Fruit fly (Drosophila melanogaster): ENCODE measurements around the gene lcs.
A peak's percentile ranks its signal among the peaks of the same experiment; 100 is the strongest.

The lcs gene

dm6 chrX:21396860-21397459, at the start of gene lcs:
Gene lcs (minus strand): TSS chrX:21397316.
- TF ChIP-seq Abd-B (GFP tag; optimal IDR thresholded peaks at IDR 0.05) (no peak), Dfd (GFP tag; optimal IDR thresholded peaks at IDR 0.05) (peak; percentile 99)

DNA sequence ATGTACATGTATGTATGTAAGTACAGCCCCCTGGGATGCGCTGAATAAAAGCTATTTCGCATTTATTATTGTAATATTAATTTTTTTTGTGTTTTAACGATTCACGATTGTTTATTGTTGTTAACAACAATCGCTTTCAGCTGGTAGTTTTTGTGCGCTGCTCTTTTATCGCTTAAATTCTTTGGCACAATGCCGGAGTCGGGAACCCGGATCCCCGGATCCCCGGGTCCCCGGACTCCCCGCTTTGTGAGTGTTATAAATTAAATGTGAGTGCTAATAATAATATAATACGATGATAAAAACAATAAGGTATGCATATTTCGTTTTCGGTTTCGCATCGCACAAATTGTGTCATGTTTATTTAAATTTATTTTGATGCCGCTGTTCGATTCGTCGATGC, 43.6 kb upstream of the lcs start:
- TF ChIP-seq psq (GFP tag; optimal IDR thresholded peaks at IDR 0.05) (no peak), Dfd (GFP tag; optimal IDR thresholded peaks at IDR 0.05) (peak; percentile 96)

DNA sequence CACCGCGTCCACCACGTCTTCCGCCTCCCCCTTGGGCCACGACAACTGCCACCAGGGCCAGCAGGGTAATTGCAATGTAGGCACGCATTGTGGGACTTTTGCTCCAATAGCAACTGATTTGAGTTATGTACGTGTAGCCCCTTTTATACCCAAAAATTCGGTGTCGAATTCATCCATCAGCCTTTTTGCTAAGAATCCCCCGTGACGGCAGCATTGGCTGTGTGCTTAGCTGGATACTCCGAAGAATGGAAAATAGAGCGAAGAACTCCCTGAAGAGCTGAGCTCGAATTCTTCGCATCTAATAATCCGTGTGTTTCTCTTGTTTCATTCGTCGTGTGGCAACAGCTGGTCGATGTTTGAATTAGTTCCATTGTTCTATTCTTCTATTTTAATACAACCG, 32.0 kb upstream of the lcs start, which contains the start of gene CG10918:
TSS of gene CG10918 (minus strand) at position 101 of the 400 bp plus-strand sequence.
- TF ChIP-seq sv (GFP tag; optimal IDR thresholded peaks at IDR 0.05) (no peak), CrebA (GFP tag; optimal IDR thresholded peaks at IDR 0.05; ENCODE audit: borderline replicate concordance) (no peak), dl (GFP tag; optimal IDR thresholded peaks at IDR 0.05; ENCODE audit: insufficient read depth in 1 of 2, partially characterized antibody in 2 of 2) (no peak)

DNA sequence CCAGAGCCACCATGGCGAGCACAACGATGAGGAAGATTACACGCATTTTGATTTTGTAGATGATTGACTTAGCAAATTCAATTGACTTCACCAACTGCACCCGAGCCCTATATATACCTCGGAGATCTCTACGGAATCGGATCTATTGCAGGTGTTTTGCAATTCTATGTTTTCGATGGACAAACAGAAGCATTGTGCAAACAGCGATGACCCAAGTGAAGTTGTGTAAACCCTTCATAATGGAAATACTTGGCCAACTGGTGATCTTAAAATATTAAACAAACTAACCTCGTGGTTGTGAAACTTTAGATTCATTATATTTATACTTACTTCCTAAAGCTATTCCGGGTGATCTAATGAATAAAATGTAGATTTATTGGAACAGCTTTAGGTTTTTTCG, 5.6 kb upstream of the lcs start, which contains the start of gene whe:
TSS of gene whe (minus strand) at position 101 of the 400 bp plus-strand sequence.
- no peak for TF ChIP-seq psq (GFP tag; optimal IDR thresholded peaks at IDR 0.05)
- TF ChIP-seq GATAd (GFP tag; optimal IDR thresholded peaks at IDR 0.05): no peak
- no peak for TF ChIP-seq usp (GFP tag; optimal IDR thresholded peaks at IDR 0.05)
- TF ChIP-seq N (GFP tag; optimal IDR thresholded peaks at IDR 0.05): no peak
- TF ChIP-seq Mio (GFP tag; optimal IDR thresholded peaks at IDR 0.05): no peak
- no peak for TF ChIP-seq woc (GFP tag; optimal IDR thresholded peaks at IDR 0.05)
- TF ChIP-seq foxo (GFP tag; optimal IDR thresholded peaks at IDR 0.05): no peak

dm6 chrX:21388734-21389133, 8.4 kb downstream of the lcs start, which contains the start of gene mst:
Gene mst (plus strand): TSS chrX:21388977.
- TF ChIP-seq CG9705 (GFP tag; optimal IDR thresholded peaks at IDR 0.05): no peak
- TF ChIP-seq usp (GFP tag; optimal IDR thresholded peaks at IDR 0.05): no peak
- no peak for TF ChIP-seq jim (GFP tag; optimal IDR thresholded peaks at IDR 0.05)
- no peak for TF ChIP-seq sv (GFP tag; optimal IDR thresholded peaks at IDR 0.05)
- no peak for TF ChIP-seq dl (GFP tag; optimal IDR thresholded peaks at IDR 0.05; ENCODE audit: insufficient read depth in 1 of 2, partially characterized antibody in 2 of 2)
- no peak for TF ChIP-seq dsf (GFP tag; optimal IDR thresholded peaks at IDR 0.05; ENCODE audit: borderline replicate concordance)
- TF ChIP-seq Abd-B (GFP tag; optimal IDR thresholded peaks at IDR 0.05): no peak
- TF ChIP-seq Myc (optimal IDR thresholded peaks at IDR 0.05): no peak
- no peak for TF ChIP-seq h (GFP tag; optimal IDR thresholded peaks at IDR 0.05)
- no peak for TF ChIP-seq Vsx2 (GFP tag; optimal IDR thresholded peaks at IDR 0.05; ENCODE audit: partially characterized antibody)
- no peak for TF ChIP-seq GATAd (GFP tag; optimal IDR thresholded peaks at IDR 0.05)
- TF ChIP-seq Hnf4 (GFP tag; optimal IDR thresholded peaks at IDR 0.05): no peak
- no peak for TF ChIP-seq woc (GFP tag; optimal IDR thresholded peaks at IDR 0.05)
- no peak for TF ChIP-seq CrebA (GFP tag; optimal IDR thresholded peaks at IDR 0.05; ENCODE audit: borderline replicate concordance)
- no peak for TF ChIP-seq Rel (GFP tag; optimal IDR thresholded peaks at IDR 0.05)
- TF ChIP-seq Rel (tag; optimal IDR thresholded peaks at IDR 0.05): no peak
- TF ChIP-seq rgr (GFP tag; optimal IDR thresholded peaks at IDR 0.05): no peak
- no peak for TF ChIP-seq Dif (GFP tag; optimal IDR thresholded peaks at IDR 0.05; ENCODE audit: partially characterized antibody)
- no peak for TF ChIP-seq br (GFP tag; optimal IDR thresholded peaks at IDR 0.05)
- no peak for TF ChIP-seq lola (GFP tag; optimal IDR thresholded peaks at IDR 0.05)

DNA sequence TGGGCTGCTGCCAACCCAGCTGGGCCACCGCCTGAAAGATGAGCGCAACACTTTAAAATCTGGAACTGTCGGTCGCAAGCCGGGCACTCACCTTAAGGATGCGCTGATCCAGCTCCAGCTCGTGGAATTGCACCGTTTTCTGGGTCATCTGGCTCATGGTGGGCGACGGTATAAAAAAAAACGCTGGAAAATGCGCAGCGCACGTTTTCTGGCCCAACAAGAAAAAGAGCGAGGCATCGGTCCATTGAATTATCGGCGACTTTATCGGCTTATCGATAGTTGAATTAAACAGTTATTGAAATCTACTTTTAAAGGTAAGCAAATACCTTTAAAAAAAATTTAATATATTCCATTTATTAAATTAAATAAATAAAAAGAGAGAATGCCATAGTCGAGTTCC, 9.4 kb downstream of the lcs start, which contains the start of gene Ddx56:
TSS of gene Ddx56 (minus strand) at position 252 of the 400 bp plus-strand sequence.
- TF ChIP-seq rgr (GFP tag; optimal IDR thresholded peaks at IDR 0.05) (no peak), CG9705 (GFP tag; optimal IDR thresholded peaks at IDR 0.05) (no peak), Hr83 (GFP tag; optimal IDR thresholded peaks at IDR 0.05; ENCODE audit: poor library complexity, severe bottlenecking) (no peak), Dfd (GFP tag; optimal IDR thresholded peaks at IDR 0.05) (no peak), Mio (GFP tag; optimal IDR thresholded peaks at IDR 0.05) (no peak), CG32264 (GFP tag; optimal IDR thresholded peaks at IDR 0.05) (no peak), GATAd (GFP tag; optimal IDR thresholded peaks at IDR 0.05) (no peak), dsf (GFP tag; optimal IDR thresholded peaks at IDR 0.05; ENCODE audit: borderline replicate concordance) (no peak), sv (GFP tag; optimal IDR thresholded peaks at IDR 0.05) (no peak), Vsx2 (GFP tag; optimal IDR thresholded peaks at IDR 0.05; ENCODE audit: partially characterized antibody) (no peak), Hnf4 (GFP tag; optimal IDR thresholded peaks at IDR 0.05) (no peak), woc (GFP tag; optimal IDR thresholded peaks at IDR 0.05) (no peak)
